Fruit fly (Drosophila melanogaster) whole organism, embryonic: ENCODE data around the gene Mccc1.

Experiments used
- Atf3 ChIP-seq: fragments of 200-800 bp; sonication (Bioruptor generic); optimal IDR thresholded peaks from 3 replicates; lab custom pipeline; 2016; ENCODE audit warnings: missing biosample characterization, missing genetic modification characterization
- Blimp-1 ChIP-seq: fragments of 200-800 bp; sonication (Bioruptor generic); optimal IDR thresholded peaks from 3 replicates; lab custom pipeline; 2018; ENCODE audit warnings: missing biosample characterization, missing genetic modification characterization, mild to moderate bottlenecking, moderate library complexity, missing genetic modification reagents
- Bteb2 ChIP-seq: fragments of 200-800 bp; sonication (Bioruptor generic); optimal IDR thresholded peaks from 2 replicates; lab custom pipeline; 2016; ENCODE audit warnings: missing biosample characterization, missing genetic modification characterization
- CG11398 ChIP-seq: fragments of 200-800 bp; sonication (Bioruptor generic); optimal IDR thresholded peaks from 2 replicates; lab custom pipeline; 2016; ENCODE audit warnings: missing biosample characterization, missing genetic modification characterization
- CG1233 ChIP-seq: fragments of 200-800 bp; sonication (Bioruptor generic); optimal IDR thresholded peaks from 4 replicates; lab custom pipeline; 2018; ENCODE audit warnings: missing biosample characterization, mild to moderate bottlenecking, missing genetic modification characterization
- CG12942 ChIP-seq: fragments of 200-800 bp; sonication (Bioruptor generic); optimal IDR thresholded peaks from 3 replicates; lab custom pipeline; 2016; ENCODE audit warnings: missing biosample characterization, missing genetic modification characterization
- CG14860 ChIP-seq: fragments of 200-800 bp; sonication (Bioruptor generic); IDR thresholded peaks from 3 replicates; pipeline ENCODE4 v1.3.6; 2022; ENCODE audit warnings: missing biosample characterization, missing genetic modification characterization; ENCODE audit not compliant: partially characterized antibody
- CG16779 ChIP-seq: fragments of 200-800 bp; sonication (Bioruptor generic); IDR thresholded peaks from 2 replicates; pipeline ENCODE4 v1.3.6; 2022; ENCODE audit warnings: missing biosample characterization, missing genetic modification characterization
- CG1792 ChIP-seq: fragments of 200-800 bp; sonication (Bioruptor generic); optimal IDR thresholded peaks from 2 replicates; lab custom pipeline; 2016; ENCODE audit warnings: missing biosample characterization, missing genetic modification characterization
- CG32772 ChIP-seq: fragments of 200-800 bp; sonication (Bioruptor generic); IDR thresholded peaks from 2 replicates; pipeline ENCODE4 v1.3.6; 2022; ENCODE audit warnings: missing biosample characterization, missing genetic modification characterization
- CG3281 ChIP-seq: fragments of 200-800 bp; sonication (Bioruptor generic); optimal IDR thresholded peaks from 3 replicates; lab custom pipeline; 2017; ENCODE audit warnings: missing biosample characterization, mild to moderate bottlenecking, missing genetic modification characterization
- CG34224 ChIP-seq: fragments of 200-800 bp; sonication (Bioruptor generic); IDR thresholded peaks from 3 replicates; pipeline ENCODE4 v1.3.6; 2022; ENCODE audit warnings: missing biosample characterization, missing genetic modification characterization; ENCODE audit not compliant: partially characterized antibody
- CG34376 ChIP-seq: fragments of 200-800 bp; sonication (Bioruptor generic); optimal IDR thresholded peaks from 2 replicates; lab custom pipeline; 2018; ENCODE audit warnings: missing biosample characterization, mild to moderate bottlenecking, missing genetic modification characterization
- CG4617 ChIP-seq: fragments of 200-800 bp; sonication (Bioruptor generic); optimal IDR thresholded peaks from 3 replicates; lab custom pipeline; 2016; ENCODE audit warnings: missing biosample characterization, missing genetic modification characterization, borderline replicate concordance
- CG6854 ChIP-seq: fragments of 200-800 bp; sonication (Bioruptor generic); optimal IDR thresholded peaks from 3 replicates; lab custom pipeline; 2017; ENCODE audit warnings: missing biosample characterization, mild to moderate bottlenecking, missing genetic modification characterization
- CG7357 ChIP-seq: fragments of 200-800 bp; sonication (Bioruptor generic); IDR thresholded peaks from 3 replicates; pipeline ENCODE4 v1.3.6; 2022; ENCODE audit warnings: missing biosample characterization, missing genetic modification characterization
- Deaf1 ChIP-seq: fragments of 200-800 bp; optimal IDR thresholded peaks from 3 replicates; lab custom pipeline; 2019; ENCODE audit warnings: missing biosample characterization, mild to moderate bottlenecking, missing genetic modification characterization, moderate library complexity
- Dp ChIP-seq: fragments of 200-800 bp; sonication (Bioruptor generic); optimal IDR thresholded peaks from 2 replicates; lab custom pipeline; 2018; ENCODE audit warnings: missing biosample characterization, mild to moderate bottlenecking, missing genetic modification characterization, moderate library complexity
- Drgx ChIP-seq: fragments of 200-800 bp; sonication (Bioruptor generic); IDR thresholded peaks from 2 replicates; pipeline ENCODE4 v1.3.6; 2022; ENCODE audit warnings: missing biosample characterization, missing genetic modification characterization
- HLH3B ChIP-seq: fragments of 200-800 bp; sonication (Bioruptor generic); IDR thresholded peaks from 2 replicates; pipeline ENCODE4 v1.3.6; 2022; ENCODE audit warnings: missing biosample characterization, missing genetic modification characterization
- HLH4C ChIP-seq: fragments of 200-800 bp; sonication (Bioruptor generic); IDR thresholded peaks from 3 replicates; pipeline ENCODE4 v1.3.6; 2022; ENCODE audit warnings: missing biosample characterization, missing genetic modification characterization; ENCODE audit not compliant: partially characterized antibody
- HLHmδ ChIP-seq: fragments of 200-800 bp; sonication (Bioruptor generic); optimal IDR thresholded peaks from 2 replicates; lab custom pipeline; 2018; ENCODE audit warnings: missing biosample characterization, mild to moderate bottlenecking, missing genetic modification characterization, moderate library complexity
- Hey ChIP-seq: fragments of 200-800 bp; sonication (Bioruptor generic); optimal IDR thresholded peaks from 3 replicates; lab custom pipeline; 2018; ENCODE audit warnings: missing biosample characterization, mild to moderate bottlenecking, missing genetic modification characterization
- Med ChIP-seq: fragments of 200-800 bp; sonication (Bioruptor generic); peaks from one replicate; lab custom pipeline; 2016; ENCODE audit warnings: missing biosample characterization, missing genetic modification characterization, mild to moderate bottlenecking, inconsistent platforms, moderate library complexity
- Ptx1 ChIP-seq: fragments of 200-800 bp; sonication (Bioruptor generic); IDR thresholded peaks from 2 replicates; pipeline ENCODE4 v1.3.6; 2022; ENCODE audit warnings: missing biosample characterization, missing genetic modification characterization
- Stat92E ChIP-seq, 3 experiments: fragments of >200 bp in 2 of 3; fragments of 200-800 bp in 1 of 3; sonication (Bioruptor generic) in 1 of 3; optimal IDR thresholded peaks; 2 replicates each; lab custom pipeline; 2017 to 2019; ENCODE audit warnings: missing biosample characterization in 3 of 3, missing genetic modification characterization in 3 of 3, mild to moderate bottlenecking in 1 of 3, moderate library complexity in 1 of 3
- Taf1 ChIP-seq: fragments of 200-800 bp; sonication (Bioruptor generic); IDR thresholded peaks from 2 replicates; pipeline ENCODE4 v1.3.6; 2022; ENCODE audit warnings: missing biosample characterization, missing genetic modification characterization
- bbx ChIP-seq: fragments of 200-800 bp; sonication (Bioruptor generic); IDR thresholded peaks from 2 replicates; pipeline ENCODE4 v1.3.6; 2022; ENCODE audit warnings: missing biosample characterization, missing genetic modification characterization; ENCODE audit not compliant: partially characterized antibody
- bsh ChIP-seq, 2 experiments: fragments of 200-800 bp; sonication (Bioruptor generic); optimal IDR thresholded peaks; 2 replicates each; lab custom pipeline; 2017 to 2018; ENCODE audit warnings: mild to moderate bottlenecking in 2 of 2, missing biosample characterization in 2 of 2, missing genetic modification characterization in 2 of 2, moderate library complexity in 1 of 2
- ci ChIP-seq: fragments of 200-800 bp; sonication (Bioruptor generic); IDR thresholded peaks from 3 replicates; pipeline ENCODE4 v1.3.6; 2022; ENCODE audit warnings: missing biosample characterization, missing genetic modification characterization
- disco-r ChIP-seq: fragments of 200-800 bp; sonication (Bioruptor generic); optimal IDR thresholded peaks from 2 replicates; lab custom pipeline; 2016; ENCODE audit warnings: missing biosample characterization, missing genetic modification characterization
- ems ChIP-seq: fragments of 200-800 bp; sonication (Bioruptor generic); optimal IDR thresholded peaks from 3 replicates; lab custom pipeline; 2016; ENCODE audit warnings: missing biosample characterization, missing genetic modification characterization
- en ChIP-seq: fragments of 200-800 bp; sonication (Bioruptor generic); optimal IDR thresholded peaks from 2 replicates; lab custom pipeline; 2016; ENCODE audit warnings: missing biosample characterization, missing genetic modification characterization
- ewg ChIP-seq: fragments of 200-800 bp; sonication (Bioruptor generic); optimal IDR thresholded peaks from 3 replicates; lab custom pipeline; 2017; ENCODE audit warnings: mild to moderate bottlenecking, missing biosample characterization, missing genetic modification reagents, missing genetic modification characterization
- eyg ChIP-seq: fragments of 200-800 bp; sonication (Bioruptor generic); optimal IDR thresholded peaks from 3 replicates; lab custom pipeline; 2016; ENCODE audit warnings: missing biosample characterization, missing genetic modification characterization
- kah ChIP-seq: fragments of 200-800 bp; sonication (Bioruptor generic); optimal IDR thresholded peaks from 2 replicates; lab custom pipeline; 2018; ENCODE audit warnings: missing biosample characterization, mild to moderate bottlenecking, missing genetic modification characterization
- lmd ChIP-seq: fragments of 200-800 bp; sonication (Bioruptor generic); IDR thresholded peaks from 2 replicates; pipeline ENCODE4 v1.3.6; 2022; ENCODE audit warnings: missing biosample characterization, missing genetic modification characterization
- nom ChIP-seq: fragments of 200-800 bp; sonication (Bioruptor generic); optimal IDR thresholded peaks from 2 replicates; lab custom pipeline; 2017; ENCODE audit warnings: missing biosample characterization, missing genetic modification characterization, mild to moderate bottlenecking, moderate library complexity, missing genetic modification reagents
- pan ChIP-seq, 4 experiments: fragments of >200 bp in 3 of 4; fragments of 200-800 bp in 1 of 4; sonication (Bioruptor generic) in 1 of 4; optimal IDR thresholded peaks in 3 of 4; IDR thresholded peaks in 1 of 4; 2 replicates each; pipeline versions ENCODE4 v1.3.6 to Lab custom; 2017 to 2022; ENCODE audit warnings: missing biosample characterization in 2 of 4, missing genetic modification characterization in 2 of 4, mixed read lengths in 1 of 4
- row ChIP-seq: fragments of 200-800 bp; sonication (Bioruptor generic); IDR thresholded peaks from 3 replicates; pipeline ENCODE4 v1.3.6; 2022; ENCODE audit warnings: missing biosample characterization, missing genetic modification characterization
- sens ChIP-seq: fragments of 200-800 bp; sonication (Bioruptor generic); peaks from one replicate; lab custom pipeline; 2016; ENCODE audit warnings: missing biosample characterization, missing genetic modification characterization
- tio ChIP-seq: fragments of 200-800 bp; sonication (Bioruptor generic); optimal IDR thresholded peaks from 2 replicates; lab custom pipeline; 2017; ENCODE audit warnings: missing biosample characterization, missing genetic modification characterization, inconsistent platforms
- tna ChIP-seq: fragments of 200-800 bp; sonication (Bioruptor generic); IDR thresholded peaks from 2 replicates; pipeline ENCODE4 v1.3.6; 2022; ENCODE audit warnings: missing biosample characterization, missing genetic modification characterization; ENCODE audit not compliant: partially characterized antibody
- trh ChIP-seq: fragments of 200-800 bp; sonication (Bioruptor generic); optimal IDR thresholded peaks from 2 replicates; lab custom pipeline; 2016; ENCODE audit warnings: missing biosample characterization, missing genetic modification characterization
- vvl ChIP-seq: fragments of 200-800 bp; sonication (Bioruptor generic); IDR thresholded peaks from 2 replicates; pipeline ENCODE4 v1.3.6; 2022; ENCODE audit warnings: missing biosample characterization, missing genetic modification characterization
- z ChIP-seq: fragments of 200-800 bp; sonication (Bioruptor generic); IDR thresholded peaks from 3 replicates; pipeline ENCODE4 v1.3.6; 2022; ENCODE audit warnings: missing biosample characterization, missing genetic modification characterization
- zfh1 ChIP-seq: fragments of 200-800 bp; sonication (Bioruptor generic); IDR thresholded peaks from 3 replicates; pipeline ENCODE4 v1.3.6; 2022; ENCODE audit warnings: missing biosample characterization, missing genetic modification characterization
- zfh2 ChIP-seq: fragments of 200-800 bp; sonication (Bioruptor generic); optimal IDR thresholded peaks from 2 replicates; lab custom pipeline; 2016; ENCODE audit warnings: missing biosample characterization, missing genetic modification characterization

Mccc1 gene

dm6 chr3R:31743279-31743678, 50.4 kb downstream of the Mccc1 start, which contains the start of gene Tbca (continued):
- no peak for TF ChIP-seq disco-r
- TF ChIP-seq lmd (GFP tag; lab: Robert Waterston, UW) = no peak
- TF ChIP-seq nom (GFP tag; lab: Kevin White, UChicago) = peak; percentile 3
- TF ChIP-seq trh (GFP tag; lab: Kevin White, UChicago) = no peak
- no peak for TF ChIP-seq CG11398 (GFP tag; lab: Kevin White, UChicago)
- TF ChIP-seq zfh2 (GFP tag; lab: Kevin White, UChicago) = no peak
- no peak for TF ChIP-seq CG7357
- no peak for TF ChIP-seq Atf3
- TF ChIP-seq CG1233 = no peak
- no peak for TF ChIP-seq CG1792 (GFP tag; lab: Kevin White, UChicago)
- TF ChIP-seq Blimp-1 (GFP tag; lab: Kevin White, UChicago) = no peak
- no peak; the same call in 2 of the 3 replicates for TF ChIP-seq HLH4C
- TF ChIP-seq vvl = no peak
- peak; percentile 63; the same call in 2 of the 3 replicates for TF ChIP-seq CG34224
- TF ChIP-seq bbx (GFP tag; lab: Robert Waterston, UW) = peak; percentile 69
- no peak for TF ChIP-seq kah (GFP tag; lab: Kevin White, UChicago)
- no peak for TF ChIP-seq CG6854 (GFP tag; lab: Kevin White, UChicago)
- TF ChIP-seq z (GFP tag; lab: Robert Waterston, UW) = no peak
- TF ChIP-seq tio = no peak
- TF ChIP-seq CG3281 (GFP tag; lab: Kevin White, UChicago) = no peak
- no peak for TF ChIP-seq en
- TF ChIP-seq Stat92E (GFP tag; optimal IDR thresholded peaks at IDR 0.05; lab: Kevin White, UChicago) = no peak
- TF ChIP-seq tna (GFP tag; lab: Robert Waterston, UW) = no peak
- no peak for TF ChIP-seq Taf1 (GFP tag; lab: Robert Waterston, UW)
- TF ChIP-seq CG14860 (GFP tag; lab: Robert Waterston, UW) = no peak
- TF ChIP-seq ci (GFP tag; lab: Robert Waterston, UW) = no peak
- no peak for TF ChIP-seq ems
- no peak for TF ChIP-seq CG16779 (GFP tag; lab: Robert Waterston, UW)
- no peak for TF ChIP-seq CG34376
- no peak for TF ChIP-seq ewg (GFP tag; lab: Kevin White, UChicago)
- TF ChIP-seq HLH3B = no peak
- no peak for TF ChIP-seq Hey (tag; lab: Kevin White, UChicago)
- no peak for TF ChIP-seq Bteb2 (GFP tag; lab: Kevin White, UChicago)

DNA sequence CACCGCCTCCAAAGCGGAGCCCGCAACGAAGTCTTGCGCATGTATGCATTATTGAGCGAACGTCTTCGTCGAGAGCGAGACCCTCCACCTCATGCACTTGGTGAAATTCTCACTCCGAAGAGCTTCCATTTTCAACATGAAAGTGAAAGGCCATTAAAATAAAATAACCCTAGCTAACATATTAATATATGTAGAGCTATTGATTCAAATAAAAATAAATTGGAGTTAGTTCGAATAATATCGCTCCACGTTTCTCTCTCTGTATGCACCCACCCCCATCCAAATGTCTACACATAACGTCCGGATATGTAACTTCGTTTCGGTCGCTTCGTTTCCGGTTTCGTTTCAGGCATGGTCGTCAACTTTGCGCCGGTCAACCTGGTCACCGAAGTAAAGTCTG, 52.4 kb downstream of the Mccc1 start:
- TF ChIP-seq CG32772 (GFP tag; lab: Robert Waterston, UW) (peak; percentile 10; the same call in 1 of the 2 replicates), CG12942 (GFP tag; lab: Kevin White, UChicago) (no peak), eyg (GFP tag; lab: Kevin White, UChicago) (no peak), Ptx1 (GFP tag; lab: Robert Waterston, UW) (0 out of 2 replicates have a peak, but pooled peaks have one; percentile 11), nom (GFP tag; lab: Kevin White, UChicago) (no peak), pan (optimal IDR thresholded peaks at IDR 0.05; lab: Kevin White, UChicago) (no peak), pan (GFP tag; optimal IDR thresholded peaks at IDR 0.05 in 1 of 2, IDR thresholded peaks at IDR 0.05 in 1 of 2) (peak in 1 of 2 experiments; percentile 19), zfh1 (GFP tag; lab: Robert Waterston, UW) (0 out of 3 replicates have a peak, but pooled peaks have one; percentile 13), sens (GFP tag; lab: Kevin White, UChicago) (peak; percentile 6), Dp (GFP tag; lab: Kevin White, UChicago) (no peak), HLHmδ (GFP tag; lab: Kevin White, UChicago) (no peak), bsh (GFP tag; optimal IDR thresholded peaks at IDR 0.05; lab: Kevin White, UChicago) (peak in 1 of 2 experiments; percentile 13), Med (GFP tag; lab: Kevin White, UChicago) (peak; percentile 37), vvl (peak; percentile 44; the same call in 1 of the 2 replicates), Deaf1 (peak; percentile 21), CG4617 (GFP tag; lab: Kevin White, UChicago) (no peak), row (GFP tag; lab: Robert Waterston, UW) (peak; percentile 20; the same call in 1 of the 3 replicates), Drgx (GFP tag; lab: Robert Waterston, UW) (peak; percentile 34; the same call in 1 of the 2 replicates)
